Fruit fly (Drosophila melanogaster) whole organism, embryonic: ENCODE data around the gene CG10984.

Experiments used
- Atf-2 ChIP-seq: fragments of 200-800 bp; sonication (Bioruptor generic); optimal IDR thresholded peaks from 2 replicates; lab custom pipeline; 2016; ENCODE audit warnings: missing biosample characterization, missing genetic modification characterization
- CG11093 ChIP-seq: fragments of 200-800 bp; sonication (Bioruptor generic); IDR thresholded peaks from 3 replicates; pipeline ENCODE4 v1.3.6; 2022; ENCODE audit warnings: missing biosample characterization, missing genetic modification characterization
- CG11247 ChIP-seq: fragments of 200-800 bp; sonication (Bioruptor generic); IDR thresholded peaks from 2 replicates; pipeline ENCODE4 v1.3.6; 2022; ENCODE audit warnings: missing biosample characterization, missing genetic modification characterization
- CG12659 ChIP-seq: fragments of 200-800 bp; sonication (Bioruptor generic); optimal IDR thresholded peaks from 3 replicates; lab custom pipeline; 2017; ENCODE audit warnings: mild to moderate bottlenecking, missing biosample characterization, missing genetic modification reagents, missing genetic modification characterization
- CG12942 ChIP-seq: fragments of 200-800 bp; sonication (Bioruptor generic); optimal IDR thresholded peaks from 3 replicates; lab custom pipeline; 2016; ENCODE audit warnings: missing biosample characterization, missing genetic modification characterization
- CG13287 ChIP-seq: fragments of 200-800 bp; sonication (Bioruptor generic); IDR thresholded peaks from 2 replicates; pipeline ENCODE4 v1.3.6; 2022; ENCODE audit warnings: missing biosample characterization, missing genetic modification characterization; ENCODE audit not compliant: partially characterized antibody
- CG16813 ChIP-seq: fragments of 200-800 bp; sonication (Bioruptor generic); IDR thresholded peaks from 3 replicates; pipeline ENCODE4 v1.3.6; 2022; ENCODE audit warnings: missing biosample characterization, missing genetic modification characterization; ENCODE audit not compliant: partially characterized antibody
- CG17328 ChIP-seq: fragments of 200-800 bp; sonication (Bioruptor generic); IDR thresholded peaks from 2 replicates; pipeline ENCODE4 v1.3.6; 2022; ENCODE audit warnings: missing biosample characterization, missing genetic modification characterization
- CG2712 ChIP-seq: fragments of 200-800 bp; optimal IDR thresholded peaks from 3 replicates; lab custom pipeline; 2019; ENCODE audit warnings: missing biosample characterization, mild to moderate bottlenecking, missing genetic modification characterization, moderate library complexity
- CG31388 ChIP-seq: fragments of 200-800 bp; sonication (Bioruptor generic); optimal IDR thresholded peaks from 2 replicates; lab custom pipeline; 2016; ENCODE audit warnings: missing biosample characterization, missing genetic modification characterization
- CG32767 ChIP-seq: fragments of 200-800 bp; sonication (Bioruptor generic); IDR thresholded peaks from 2 replicates; pipeline ENCODE4 v1.3.6; 2022; ENCODE audit warnings: missing biosample characterization, missing genetic modification characterization
- CG34224 ChIP-seq: fragments of 200-800 bp; sonication (Bioruptor generic); IDR thresholded peaks from 3 replicates; pipeline ENCODE4 v1.3.6; 2022; ENCODE audit warnings: missing biosample characterization, missing genetic modification characterization; ENCODE audit not compliant: partially characterized antibody
- CG3726 ChIP-seq: fragments of 200-800 bp; sonication (Bioruptor generic); IDR thresholded peaks from 3 replicates; pipeline ENCODE4, ENCODE4 v1.3.6; 2022; ENCODE audit warnings: missing biosample characterization, missing genetic modification characterization
- CG4617 ChIP-seq: fragments of 200-800 bp; sonication (Bioruptor generic); optimal IDR thresholded peaks from 3 replicates; lab custom pipeline; 2016; ENCODE audit warnings: missing biosample characterization, missing genetic modification characterization, borderline replicate concordance
- CG7372 ChIP-seq: fragments of 200-800 bp; sonication (Bioruptor generic); IDR thresholded peaks from 2 replicates; pipeline ENCODE4 v1.3.6; 2022; ENCODE audit warnings: missing biosample characterization, missing genetic modification characterization
- CG7987 ChIP-seq: fragments of 200-800 bp; sonication (Bioruptor generic); optimal IDR thresholded peaks from 2 replicates; lab custom pipeline; 2018; ENCODE audit warnings: missing biosample characterization, mild to moderate bottlenecking, missing genetic modification characterization, moderate library complexity
- Chrac-16 ChIP-seq: fragments of 200-800 bp; sonication (Bioruptor generic); optimal IDR thresholded peaks from 3 replicates; lab custom pipeline; 2016; ENCODE audit warnings: missing biosample characterization, missing genetic modification characterization
- D19A ChIP-seq: fragments of 200-800 bp; optimal IDR thresholded peaks from 3 replicates; lab custom pipeline; 2019; ENCODE audit warnings: missing biosample characterization, mild to moderate bottlenecking, missing genetic modification characterization, moderate library complexity
- Dp ChIP-seq: fragments of 200-800 bp; sonication (Bioruptor generic); optimal IDR thresholded peaks from 2 replicates; lab custom pipeline; 2018; ENCODE audit warnings: missing biosample characterization, mild to moderate bottlenecking, missing genetic modification characterization, moderate library complexity
- E2f2 ChIP-seq: fragments of 200-800 bp; sonication (Bioruptor generic); IDR thresholded peaks from 2 replicates; pipeline ENCODE4 v1.3.6; 2022; ENCODE audit warnings: missing biosample characterization, missing genetic modification characterization
- HmgD ChIP-seq: fragments of 200-800 bp; sonication (Bioruptor generic); optimal IDR thresholded peaks from 3 replicates; lab custom pipeline; 2016; ENCODE audit warnings: missing biosample characterization, missing genetic modification characterization
- Hsf ChIP-seq: fragments of 200-800 bp; sonication (Bioruptor generic); optimal IDR thresholded peaks from 3 replicates; lab custom pipeline; 2016; ENCODE audit warnings: missing biosample characterization, missing genetic modification characterization
- Kr ChIP-seq: fragments of 200-800 bp; sonication (Bioruptor generic); optimal IDR thresholded peaks from 2 replicates; lab custom pipeline; 2017; ENCODE audit warnings: missing biosample characterization, mild to moderate bottlenecking, missing genetic modification characterization
- MBD-R2 ChIP-seq: fragments of 200-800 bp; sonication (Bioruptor generic); IDR thresholded peaks from 2 replicates; pipeline ENCODE4 v1.3.6; 2022; ENCODE audit warnings: missing biosample characterization, missing genetic modification characterization
- Mad ChIP-seq: fragments of 200-800 bp; sonication (Bioruptor generic); optimal IDR thresholded peaks from 2 replicates; lab custom pipeline; 2016; ENCODE audit warnings: missing biosample characterization, missing genetic modification characterization
- NC2α ChIP-seq: fragments of 200-800 bp; sonication (Bioruptor generic); optimal IDR thresholded peaks from 2 replicates; lab custom pipeline; 2016; ENCODE audit warnings: missing biosample characterization, missing genetic modification characterization
- Nf-YB ChIP-seq: fragments of 200-800 bp; sonication (Bioruptor generic); optimal IDR thresholded peaks from 3 replicates; lab custom pipeline; 2019; ENCODE audit warnings: missing biosample characterization, mild to moderate bottlenecking, missing genetic modification characterization, moderate library complexity
- Oaz ChIP-seq: fragments of 200-800 bp; sonication (Bioruptor generic); IDR thresholded peaks from 2 replicates; pipeline ENCODE4 v1.3.6; 2022; ENCODE audit warnings: missing biosample characterization, missing genetic modification characterization
- YL-1 ChIP-seq: fragments of 200-800 bp; sonication (Bioruptor generic); optimal IDR thresholded peaks from 3 replicates; lab custom pipeline; 2017; ENCODE audit warnings: missing biosample characterization, mild to moderate bottlenecking, missing genetic modification characterization
- ash1 ChIP-seq: fragments of 200-800 bp; sonication (Bioruptor generic); optimal IDR thresholded peaks from 2 replicates; lab custom pipeline; 2018; ENCODE audit warnings: missing biosample characterization, mild to moderate bottlenecking, missing genetic modification characterization
- bbx ChIP-seq: fragments of 200-800 bp; sonication (Bioruptor generic); IDR thresholded peaks from 2 replicates; pipeline ENCODE4 v1.3.6; 2022; ENCODE audit warnings: missing biosample characterization, missing genetic modification characterization; ENCODE audit not compliant: partially characterized antibody
- chif ChIP-seq, 2 experiments: fragments of 200-800 bp; sonication (Bioruptor generic); optimal IDR thresholded peaks; 3 replicates each; lab custom pipeline; 2016; ENCODE audit warnings: missing biosample characterization in 2 of 2, missing genetic modification characterization in 2 of 2
- crc ChIP-seq: fragments of 200-800 bp; sonication (Bioruptor generic); optimal IDR thresholded peaks from 2 replicates; lab custom pipeline; 2016; ENCODE audit warnings: missing biosample characterization, missing genetic modification characterization
- da ChIP-seq: fragments of 200-800 bp; sonication (Bioruptor generic); optimal IDR thresholded peaks from 2 replicates; lab custom pipeline; 2016; ENCODE audit warnings: missing biosample characterization, missing genetic modification characterization
- ftz-f1 ChIP-seq: fragments of 200-800 bp; sonication (Bioruptor generic); optimal IDR thresholded peaks from 2 replicates; lab custom pipeline; 2016; ENCODE audit warnings: missing biosample characterization, missing genetic modification characterization
- fu2 ChIP-seq: fragments of 200-800 bp; sonication (Bioruptor generic); optimal IDR thresholded peaks from 2 replicates; lab custom pipeline; 2016; ENCODE audit warnings: missing biosample characterization, missing genetic modification characterization
- gem ChIP-seq: fragments of 200-800 bp; sonication (Bioruptor generic); optimal IDR thresholded peaks from 2 replicates; lab custom pipeline; 2019; ENCODE audit warnings: missing biosample characterization, mild to moderate bottlenecking, missing genetic modification characterization, moderate library complexity
- gfzf ChIP-seq: fragments of 200-800 bp; sonication (Bioruptor generic); optimal IDR thresholded peaks from 2 replicates; lab custom pipeline; 2016; ENCODE audit warnings: missing biosample characterization, mild to moderate bottlenecking, missing genetic modification characterization, moderate library complexity
- h ChIP-seq: fragments of >200 bp; optimal IDR thresholded peaks from 2 replicates; lab custom pipeline; 2017
- ind ChIP-seq: fragments of 200-800 bp; sonication (Bioruptor generic); optimal IDR thresholded peaks from 3 replicates; lab custom pipeline; 2016; ENCODE audit warnings: missing biosample characterization, missing genetic modification characterization
- lbe ChIP-seq: fragments of 200-800 bp; sonication (Bioruptor generic); optimal IDR thresholded peaks from 2 replicates; lab custom pipeline; 2016; ENCODE audit warnings: missing biosample characterization, mild to moderate bottlenecking, missing genetic modification characterization
- nom ChIP-seq: fragments of 200-800 bp; sonication (Bioruptor generic); optimal IDR thresholded peaks from 2 replicates; lab custom pipeline; 2017; ENCODE audit warnings: missing biosample characterization, missing genetic modification characterization, mild to moderate bottlenecking, moderate library complexity, missing genetic modification reagents
- onecut ChIP-seq: fragments of 200-800 bp; sonication (Bioruptor generic); IDR thresholded peaks from 2 replicates; pipeline ENCODE4 v1.3.6; 2022; ENCODE audit warnings: missing biosample characterization, missing genetic modification characterization
- prd ChIP-seq, 3 experiments: fragments of >200 bp in 2 of 3; fragments of 200-800 bp in 1 of 3; sonication (Bioruptor generic) in 1 of 3; optimal IDR thresholded peaks in 2 of 3; IDR thresholded peaks in 1 of 3; 2 replicates in 2 of 3; 3 replicates in 1 of 3; pipeline versions ENCODE4 v1.3.6 to Lab custom; 2017 to 2022; ENCODE audit warnings: missing biosample characterization in 1 of 3, missing genetic modification characterization in 1 of 3
- pzg ChIP-seq: fragments of 200-800 bp; sonication (Bioruptor generic); optimal IDR thresholded peaks from 3 replicates; lab custom pipeline; 2018; ENCODE audit warnings: missing biosample characterization, mild to moderate bottlenecking, missing genetic modification characterization, moderate library complexity
- unpg ChIP-seq: fragments of 200-800 bp; sonication (Bioruptor generic); optimal IDR thresholded peaks from 3 replicates; lab custom pipeline; 2018; ENCODE audit warnings: missing biosample characterization, mild to moderate bottlenecking, missing genetic modification characterization, moderate library complexity
- vvl ChIP-seq: fragments of 200-800 bp; sonication (Bioruptor generic); IDR thresholded peaks from 2 replicates; pipeline ENCODE4 v1.3.6; 2022; ENCODE audit warnings: missing biosample characterization, missing genetic modification characterization

The CG10984 gene

DNA sequence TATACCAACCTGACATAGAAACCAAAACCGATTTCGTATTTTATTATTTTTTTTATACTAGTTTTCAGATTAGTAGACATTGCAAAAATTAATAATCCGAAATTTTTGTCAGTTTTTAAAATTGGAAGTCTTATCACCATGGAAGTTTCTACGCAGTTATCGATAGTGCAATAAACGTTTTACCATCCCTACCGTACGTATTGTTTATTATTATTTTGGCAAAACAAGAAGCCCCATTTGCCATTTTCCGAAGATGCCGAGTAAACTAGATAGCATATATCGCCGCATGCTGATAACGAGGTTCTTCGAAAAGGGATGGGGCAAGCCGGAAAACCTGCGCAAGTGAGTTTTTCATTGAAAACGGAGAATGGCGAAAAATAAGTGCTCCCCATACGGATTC is 8.3 kb upstream of the CG10984 start, which contains the start of gene CG32112 (continued):
- TF ChIP-seq CG13287 (GFP tag; lab: Robert Waterston, UW): peak; percentile 85
- TF ChIP-seq bbx (GFP tag; lab: Robert Waterston, UW): peak; percentile 58
- TF ChIP-seq E2f2 (GFP tag; lab: Robert Waterston, UW): peak; percentile 72
- TF ChIP-seq CG17328 (GFP tag; lab: Robert Waterston, UW): no peak
- no peak for TF ChIP-seq ash1 (GFP tag; lab: Kevin White, UChicago)
- TF ChIP-seq Hsf (GFP tag; lab: Kevin White, UChicago): peak; percentile 17
- TF ChIP-seq ftz-f1 (GFP tag; lab: Kevin White, UChicago): no peak
- TF ChIP-seq h (lab: Kevin White, UChicago): no peak
- peak; percentile 13 for TF ChIP-seq D19A (tag; lab: Kevin White, UChicago)
- TF ChIP-seq CG32767 (GFP tag; lab: Robert Waterston, UW): no peak
- TF ChIP-seq CG16813 (GFP tag; lab: Robert Waterston, UW): peak; percentile 60
- TF ChIP-seq CG34224 (GFP tag; lab: Robert Waterston, UW): peak; percentile 76
- TF ChIP-seq, all 482 proteins: peak for 71

DNA sequence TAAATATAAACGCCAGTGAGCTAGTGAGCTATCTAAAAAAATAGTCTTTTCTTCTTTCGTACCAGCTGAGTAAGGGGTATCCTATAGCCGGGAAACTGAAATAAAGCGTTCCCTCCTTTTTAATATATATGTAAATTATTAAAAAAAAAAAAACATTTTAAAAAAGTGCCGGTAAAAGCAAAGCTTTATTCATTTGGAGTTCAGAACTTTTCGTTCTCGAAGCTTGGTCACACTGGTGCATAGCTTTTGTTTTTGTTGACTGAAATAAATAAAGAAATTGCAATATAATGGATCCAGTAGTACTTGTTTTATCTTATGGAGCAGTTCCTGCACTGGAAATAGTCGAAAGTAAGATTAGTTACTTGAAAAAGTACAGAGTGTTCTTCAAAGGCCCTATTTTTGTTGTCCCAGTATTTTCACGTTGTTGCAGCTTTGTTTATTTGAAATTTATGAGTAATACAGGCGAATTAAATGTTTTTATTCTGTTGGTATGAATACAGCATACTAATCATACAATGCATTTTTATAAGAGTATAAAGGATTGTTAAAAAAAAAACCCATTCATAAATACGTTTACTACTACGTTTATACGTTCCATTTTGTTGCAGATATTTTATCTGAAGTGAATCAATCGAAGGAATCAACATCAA is 4.7 kb upstream of the CG10984 start, which contains the start of gene CG32109:
Gene CG32109 (plus strand): TSS at position 224 of the 650 bp plus-strand sequence.
- TF ChIP-seq Atf-2 (GFP tag; lab: Kevin White, UChicago) (no peak), CG12659 (peak; percentile 30), YL-1 (GFP tag; lab: Kevin White, UChicago) (peak; percentile 19), gfzf (GFP tag; lab: Kevin White, UChicago) (peak; percentile 57), gem (no peak), HmgD (GFP tag; lab: Kevin White, UChicago) (no peak), Mad (no peak), Kr (GFP tag; lab: Kevin White, UChicago) (no peak), MBD-R2 (GFP tag; lab: Robert Waterston, UW) (peak; percentile 37; the same call in 1 of the 2 replicates), unpg (no peak), CG12942 (GFP tag; lab: Kevin White, UChicago) (no peak), crc (GFP tag; lab: Kevin White, UChicago) (no peak), NC2α (no peak), onecut (no peak), E2f2 (GFP tag; lab: Robert Waterston, UW) (peak; percentile 65), da (GFP tag; lab: Kevin White, UChicago) (no peak), pzg (GFP tag; lab: Kevin White, UChicago) (peak; percentile 23), Chrac-16 (GFP tag; lab: Kevin White, UChicago) (no peak), CG7372 (GFP tag; lab: Robert Waterston, UW) (no peak), prd (optimal IDR thresholded peaks at IDR 0.05; lab: Kevin White, UChicago) (no peak), prd (GFP tag; IDR thresholded peaks at IDR 0.05; lab: Robert Waterston, UW) (no peak), Nf-YB (GFP tag; lab: Kevin White, UChicago) (no peak), Oaz (GFP tag; lab: Robert Waterston, UW) (no peak), Dp (GFP tag; lab: Kevin White, UChicago) (peak; percentile 61), ash1 (GFP tag; lab: Kevin White, UChicago) (no peak), vvl (GFP tag; lab: Robert Waterston, UW) (peak; percentile 22; the same call in 1 of the 2 replicates), ind (no peak), CG7987 (no peak), lbe (peak; percentile 51), chif (GFP tag; optimal IDR thresholded peaks at IDR 0.05; lab: Kevin White, UChicago) (no peak), CG34224 (GFP tag; lab: Robert Waterston, UW) (peak; percentile 18; the same call in 1 of the 3 replicates), fu2 (GFP tag; lab: Kevin White, UChicago) (no peak), nom (GFP tag; lab: Kevin White, UChicago) (peak; percentile 27), CG11247 (no peak), CG4617 (peak; percentile 18), CG2712 (tag; lab: Kevin White, UChicago) (no peak), CG13287 (GFP tag; lab: Robert Waterston, UW) (peak; percentile 18; the same call in 1 of the 2 replicates), CG11093 (GFP tag; lab: Robert Waterston, UW) (no peak), CG31388 (no peak), CG3726 (no peak)
